Worm (Caenorhabditis elegans): ENCODE data around the gene lam-2.

lam-2 gene

ce11 chrX:7181627-7182026 is 30.6 kb upstream of the lam-2 start (continued):
- peak; percentile 81 for TF ChIP-seq egl-27 (tag; optimal IDR thresholded peaks at IDR 0.05)
- peak; percentile 75 for TF ChIP-seq sem-4 (tag; optimal IDR thresholded peaks at IDR 0.05)
- TF ChIP-seq aly-2 (tag; optimal IDR thresholded peaks at IDR 0.05), result no peak

ce11 chrX:7177341-7177740 is 26.3 kb upstream of the lam-2 start, which contains the start of gene F43E12.1:
F43E12.1 (plus strand) TSS chrX:7177641.
- no peak for TF ChIP-seq lin-39 (tag; optimal IDR thresholded peaks at IDR 0.05)
- TF ChIP-seq nhr-23 (tag; optimal IDR thresholded peaks at IDR 0.05), result no peak
- no peak for TF ChIP-seq elt-1 (tag; optimal IDR thresholded peaks at IDR 0.05)
- no peak for TF ChIP-seq unc-39 (tag; optimal IDR thresholded peaks at IDR 0.05)
- no peak for TF ChIP-seq dmd-4 (tag; optimal IDR thresholded peaks at IDR 0.05)
- no peak for TF ChIP-seq mab-5 (tag; optimal IDR thresholded peaks at IDR 0.05)
- no peak for TF ChIP-seq lsy-2 (tag; optimal IDR thresholded peaks at IDR 0.05)
- TF ChIP-seq ztf-1 (GFP tag; conservative IDR thresholded peaks at IDR 0.05), result no peak

ce11 chrX:7176817-7177216 is 25.8 kb upstream of the lam-2 start:
- no peak for TF ChIP-seq nhr-23 (tag; optimal IDR thresholded peaks at IDR 0.05)
- TF ChIP-seq crh-2 (tag; optimal IDR thresholded peaks at IDR 0.05), result peak; percentile 48
- TF ChIP-seq aly-2 (tag; optimal IDR thresholded peaks at IDR 0.05), result no peak
- no peak for TF ChIP-seq nhr-11 (tag; optimal IDR thresholded peaks at IDR 0.05)
- TF ChIP-seq fos-1 (tag; optimal IDR thresholded peaks at IDR 0.05), result peak; percentile 30
- no peak for TF ChIP-seq nhr-12 (tag; optimal IDR thresholded peaks at IDR 0.05)

- peak; percentile 82 for TF ChIP-seq mab-5 (tag; optimal IDR thresholded peaks at IDR 0.05)
- TF ChIP-seq zag-1 (tag; optimal IDR thresholded peaks at IDR 0.05), result peak; percentile 15
- TF ChIP-seq fos-1 (tag; optimal IDR thresholded peaks at IDR 0.05), result no peak
- TF ChIP-seq skn-1 (tag; optimal IDR thresholded peaks at IDR 0.05), result no peak
- no peak for TF ChIP-seq nhr-12 (tag; optimal IDR thresholded peaks at IDR 0.05)
- TF ChIP-seq peb-1 (tag; optimal IDR thresholded peaks at IDR 0.05), result no peak
- TF ChIP-seq unc-39 (tag; optimal IDR thresholded peaks at IDR 0.05), result no peak
- no peak for TF ChIP-seq nhr-6 (tag; optimal IDR thresholded peaks at IDR 0.05)
- TF ChIP-seq Y55F3AM.14 (GFP tag; optimal IDR thresholded peaks at IDR 0.05), result no peak
Observed at ce11 chrX:7175389-7175788, 24.4 kb upstream of the lam-2 start.

ce11 chrX:7170575-7171297 is 19.7 kb upstream of the lam-2 start, which contains the start of gene bar-1:
bar-1 (minus strand) TSS chrX:7170625.
- TF ChIP-seq C34F6.9 (tag; optimal IDR thresholded peaks at IDR 0.05) (no peak), blmp-1 (tag; optimal IDR thresholded peaks at IDR 0.05; ENCODE audit: insufficient read depth) (no peak), alr-1 (tag; optimal IDR thresholded peaks at IDR 0.05) (no peak), fos-1 (tag; optimal IDR thresholded peaks at IDR 0.05) (peak; percentile 60)

- TF ChIP-seq alr-1 (tag; optimal IDR thresholded peaks at IDR 0.05), result no peak
Observed at ce11 chrX:7162764-7163163, 11.7 kb upstream of the lam-2 start.

- no peak for TF ChIP-seq C34F6.9 (tag; optimal IDR thresholded peaks at IDR 0.05)
- no peak for TF ChIP-seq nhr-23 (tag; optimal IDR thresholded peaks at IDR 0.05)
- no peak for TF ChIP-seq mab-5 (tag; optimal IDR thresholded peaks at IDR 0.05)
- TF ChIP-seq unc-39 (tag; optimal IDR thresholded peaks at IDR 0.05), result no peak
- no peak for TF ChIP-seq ZK546.5 (tag; optimal IDR thresholded peaks at IDR 0.05)
- no peak for TF ChIP-seq ceh-82 (tag; optimal IDR thresholded peaks at IDR 0.05)
Observed at ce11 chrX:7158736-7159135, 7.7 kb upstream of the lam-2 start, which contains the start of gene pgp-10. pgp-10 (plus strand) TSS chrX:7159036.

- TF ChIP-seq nhr-25 (tag; optimal IDR thresholded peaks at IDR 0.05) (peak; percentile 19), aly-2 (tag; optimal IDR thresholded peaks at IDR 0.05) (no peak), ama-1 (optimal IDR thresholded peaks at IDR 0.05) (no peak), ceh-82 (tag; optimal IDR thresholded peaks at IDR 0.05) (no peak), nhr-6 (tag; optimal IDR thresholded peaks at IDR 0.05) (no peak), blmp-1 (tag; optimal IDR thresholded peaks at IDR 0.05; ENCODE audit: insufficient read depth) (peak; percentile 24), nhr-23 (tag; optimal IDR thresholded peaks at IDR 0.05) (no peak), gmeb-1 (tag; optimal IDR thresholded peaks at IDR 0.05) (no peak), C34F6.9 (tag; optimal IDR thresholded peaks at IDR 0.05) (no peak), lin-13 (GFP tag; optimal IDR thresholded peaks at IDR 0.05) (no peak), snpc-4 (tag; optimal IDR thresholded peaks at IDR 0.05) (no peak), peb-1 (tag; optimal IDR thresholded peaks at IDR 0.05) (no peak)
Observed at ce11 chrX:7157483-7157882, 6.4 kb upstream of the lam-2 start.

Measured in whole organism, L2 larva.